Worm (Caenorhabditis elegans) whole organism, late embryonic: ENCODE measurements around the gene twk-49.

Experiments
- Y22D7AL.16 ChIP-seq: sonication (generic microtip); optimal IDR thresholded peaks from 2 replicates; lab custom pipeline; 2016; ENCODE audit warnings: missing genetic modification characterization, missing compliant biosample characterization
- ama-1 ChIP-seq: fragments of 150-350 bp; optimal IDR thresholded peaks from 2 replicates; lab custom pipeline; 2014
- ceh-14 ChIP-seq: sonication (generic microtip); optimal IDR thresholded peaks from 2 replicates; lab custom pipeline; 2016; ENCODE audit warnings: missing genotype, missing genetic modification characterization, missing compliant biosample characterization
- ceh-19 ChIP-seq: fragments of 200-800 bp; sonication (Bioruptor generic); optimal IDR thresholded peaks from 2 replicates; lab custom pipeline; 2018; ENCODE audit warnings: mild to moderate bottlenecking, missing genetic modification characterization, missing compliant biosample characterization
- ceh-22 ChIP-seq: sonication (generic microtip); optimal IDR thresholded peaks from 2 replicates; lab custom pipeline; 2017; ENCODE audit warnings: missing biosample characterization, missing genetic modification characterization
- gmeb-2 ChIP-seq: sonication (generic microtip); optimal IDR thresholded peaks from 2 replicates; lab custom pipeline; 2016; ENCODE audit warnings: missing genetic modification characterization, inconsistent platforms, missing compliant biosample characterization
- lim-6 ChIP-seq: sonication (generic microtip); optimal IDR thresholded peaks from 2 replicates; lab custom pipeline; 2016; ENCODE audit warnings: missing genetic modification characterization, missing compliant biosample characterization
- nhr-11 ChIP-seq: fragments of 150-350 bp; optimal IDR thresholded peaks from 2 replicates; lab custom pipeline; 2014; ENCODE audit warnings: missing biosample characterization, missing genetic modification characterization
- unc-55 ChIP-seq: sonication (generic microtip); optimal IDR thresholded peaks from 2 replicates; lab custom pipeline; 2017; ENCODE audit warnings: missing biosample characterization, missing genetic modification reagents, missing genetic modification characterization
- ztf-16 ChIP-seq: sonication (generic microtip); optimal IDR thresholded peaks from 2 replicates; lab custom pipeline; 2017; ENCODE audit warnings: missing genetic modification characterization, missing compliant biosample characterization

- TF ChIP-seq gmeb-2 (tag; lab: Kevin White, UChicago) = no peak
- no peak for TF ChIP-seq ceh-14 (tag; lab: Kevin White, UChicago)
- no peak for TF ChIP-seq nhr-11 (tag; lab: Kevin White, UChicago)
- no peak for TF ChIP-seq Y22D7AL.16 (tag; lab: Kevin White, UChicago)
- no peak for TF ChIP-seq ztf-16 (tag; lab: Kevin White, UChicago)
- no peak for TF ChIP-seq unc-55
- TF ChIP-seq ceh-19 = no peak
- no peak for TF ChIP-seq ama-1 (lab: Kevin White, UChicago)
- TF ChIP-seq ceh-22 (tag; lab: Kevin White, UChicago) = no peak
- TF ChIP-seq lim-6 (tag; lab: Kevin White, UChicago) = no peak
Observed at ce11 chrII:6470985-6471384, 28.0 kb downstream of the twk-49 start, which contains the start of gene dgk-5.
